Worm (Caenorhabditis elegans): Measurements from ENCODE around the gene ZK792.1.

DNA sequence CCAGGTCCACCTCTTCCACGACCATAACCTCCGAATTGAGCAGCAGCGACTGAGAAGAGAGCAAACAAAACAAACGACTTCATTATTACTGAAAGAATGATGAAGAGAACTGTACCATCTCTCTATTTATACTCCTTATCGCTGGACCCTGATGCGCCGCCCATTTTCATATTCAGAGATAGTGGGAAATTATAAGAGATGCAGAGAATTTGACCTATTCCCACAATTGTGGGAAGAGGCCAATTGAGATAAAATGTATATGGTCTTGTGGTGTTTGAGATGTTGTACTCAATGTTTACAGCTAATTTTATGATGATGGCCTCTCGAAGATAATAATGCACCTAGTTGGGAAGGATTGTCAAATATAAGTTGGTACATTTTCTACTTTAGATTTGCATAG, 18.7 kb upstream of the ZK792.1 start, which contains the start of gene ttr-50:
- TF ChIP-seq T22C8.4 (GFP tag; IDR thresholded peaks at IDR 0.05) (no peak), tab-1 (GFP tag; IDR thresholded peaks at IDR 0.05) (no peak)

Data from whole organism, midembryonic.